Fruit fly (Drosophila melanogaster) whole organism, wandering third instar larva: ENCODE results near the gene t-cup.

Experiments used
- Abd-B ChIP-seq: fragments of >200 bp; optimal IDR thresholded peaks from 2 replicates; lab custom pipeline; 2017; ENCODE audit warnings: missing biosample characterization, missing genetic modification characterization
- CG32264 ChIP-seq: fragments of 200-800 bp; sonication (Bioruptor generic); optimal IDR thresholded peaks from 2 replicates; lab custom pipeline; 2016; ENCODE audit warnings: missing biosample characterization, missing genetic modification characterization
- CrebA ChIP-seq: fragments of 200-800 bp; sonication (Bioruptor generic); optimal IDR thresholded peaks from 2 replicates; lab custom pipeline; 2016; ENCODE audit warnings: missing biosample characterization, mild to moderate bottlenecking, missing genetic modification characterization, borderline replicate concordance
- Dfd ChIP-seq: fragments of >200 bp; optimal IDR thresholded peaks from 2 replicates; lab custom pipeline; 2017; ENCODE audit warnings: missing biosample characterization, missing genetic modification characterization
- GATAd ChIP-seq: sonication (Bioruptor generic); optimal IDR thresholded peaks from 2 replicates; lab custom pipeline; 2016; ENCODE audit warnings: missing biosample characterization, missing genetic modification characterization
- HLH106 ChIP-seq: fragments of 200-800 bp; optimal IDR thresholded peaks from 3 replicates; lab custom pipeline; 2019; ENCODE audit warnings: missing biosample characterization, mild to moderate bottlenecking, missing genetic modification characterization, moderate library complexity
- Hnf4 ChIP-seq: fragments of 200-800 bp; sonication (Bioruptor generic); optimal IDR thresholded peaks from 2 replicates; lab custom pipeline; 2016; ENCODE audit warnings: missing biosample characterization, mild to moderate bottlenecking, missing genetic modification characterization
- Hr78 ChIP-seq: fragments of >200 bp; optimal IDR thresholded peaks from 2 replicates; lab custom pipeline; 2017; ENCODE audit warnings: missing biosample characterization, missing genetic modification characterization
- Hr83 ChIP-seq: fragments of 200-300 bp; sonication (Bioruptor generic); optimal IDR thresholded peaks from 2 replicates; lab custom pipeline; 2016; ENCODE audit warnings: missing biosample characterization, mild to moderate bottlenecking, missing genetic modification characterization, moderate library complexity; ENCODE audit not compliant: poor library complexity, severe bottlenecking
- Mio ChIP-seq: sonication (Bioruptor generic); optimal IDR thresholded peaks from 2 replicates; lab custom pipeline; 2016; ENCODE audit warnings: missing biosample characterization, missing genetic modification characterization
- OdsH ChIP-seq: fragments of 200-800 bp; sonication (Bioruptor generic); optimal IDR thresholded peaks from 2 replicates; lab custom pipeline; 2016; ENCODE audit warnings: missing biosample characterization, mild to moderate bottlenecking, missing genetic modification characterization
- Rel ChIP-seq, 2 experiments: fragments of 200-800 bp; sonication (Bioruptor generic) in 1 of 2; optimal IDR thresholded peaks; 2 replicates in 1 of 2; 3 replicates in 1 of 2; lab custom pipeline; 2016 to 2019; ENCODE audit warnings: mild to moderate bottlenecking in 2 of 2, missing biosample characterization in 2 of 2, missing genetic modification characterization in 2 of 2, moderate library complexity in 1 of 2
- Sp1 ChIP-seq: fragments of 200-800 bp; sonication (Bioruptor generic); optimal IDR thresholded peaks from 3 replicates; lab custom pipeline; 2019; ENCODE audit warnings: missing biosample characterization, mild to moderate bottlenecking, missing genetic modification characterization, moderate library complexity
- br ChIP-seq: fragments of 200-800 bp; sonication (Bioruptor generic); optimal IDR thresholded peaks from 2 replicates; lab custom pipeline; 2016; ENCODE audit warnings: missing biosample characterization, missing genetic modification characterization
- brk ChIP-seq: fragments of 200-800 bp; sonication (Bioruptor generic); optimal IDR thresholded peaks from 2 replicates; lab custom pipeline; 2016; ENCODE audit warnings: missing biosample characterization, mild to moderate bottlenecking, missing genetic modification characterization
- dsf ChIP-seq: sonication (Bioruptor generic); optimal IDR thresholded peaks from 2 replicates; lab custom pipeline; 2016; ENCODE audit warnings: missing biosample characterization, missing genetic modification characterization, borderline replicate concordance
- ey ChIP-seq: fragments of 200-800 bp; sonication (Bioruptor generic); optimal IDR thresholded peaks from 2 replicates; lab custom pipeline; 2016; ENCODE audit warnings: missing biosample characterization, missing genetic modification characterization
- foxo ChIP-seq, 2 experiments: fragments of 200-800 bp; sonication (Bioruptor generic); optimal IDR thresholded peaks; 2 replicates in 1 of 2; 3 replicates in 1 of 2; lab custom pipeline; 2016 to 2017; ENCODE audit warnings: missing biosample characterization in 2 of 2, missing genetic modification characterization in 2 of 2
- fru ChIP-seq: fragments of 200-800 bp; sonication (Bioruptor generic); optimal IDR thresholded peaks from 3 replicates; lab custom pipeline; 2016; ENCODE audit warnings: missing biosample characterization, mild to moderate bottlenecking, missing genetic modification characterization
- h ChIP-seq: fragments of 200-800 bp; sonication (Bioruptor generic); optimal IDR thresholded peaks from 3 replicates; lab custom pipeline; 2016; ENCODE audit warnings: missing biosample characterization, mild to moderate bottlenecking, missing genetic modification characterization
- lola ChIP-seq: fragments of >200 bp; optimal IDR thresholded peaks from 2 replicates; lab custom pipeline; 2017; ENCODE audit warnings: missing biosample characterization, missing genetic modification characterization
- pan ChIP-seq: fragments of >200 bp; optimal IDR thresholded peaks from 2 replicates; lab custom pipeline; 2017
- psq ChIP-seq: fragments of 200-800 bp; sonication (Bioruptor generic); optimal IDR thresholded peaks from 3 replicates; lab custom pipeline; 2017; ENCODE audit warnings: missing biosample characterization, mild to moderate bottlenecking, missing genetic modification characterization, moderate library complexity
- sage ChIP-seq: fragments of 200-800 bp; sonication (Bioruptor generic); optimal IDR thresholded peaks from 2 replicates; lab custom pipeline; 2016; ENCODE audit warnings: missing biosample characterization, mild to moderate bottlenecking, missing genetic modification characterization
- usp ChIP-seq: fragments of >200 bp; optimal IDR thresholded peaks from 2 replicates; lab custom pipeline; 2017; ENCODE audit warnings: missing biosample characterization, missing genetic modification characterization

Gene t-cup

dm6 chr2L:12493771-12494317 is 3.3 kb downstream of the t-cup start (continued):
- no peak for TF ChIP-seq CG32264 (GFP tag; lab: Kevin White, UChicago)
- TF ChIP-seq, all 38 proteins: peak for 15

dm6 chr2L:12493101-12493770 is 3.9 kb downstream of the t-cup start:
- no peak for TF ChIP-seq pan (lab: Kevin White, UChicago)
- TF ChIP-seq foxo (GFP tag; optimal IDR thresholded peaks at IDR 0.05; lab: Kevin White, UChicago): peak in 1 of 2 experiments; percentile 40

dm6 chr2L:12489470-12489869 is 7.7 kb downstream of the t-cup start:
- TF ChIP-seq sage (GFP tag; lab: Kevin White, UChicago): no peak
- no peak for TF ChIP-seq ey (GFP tag; lab: Kevin White, UChicago)
- TF ChIP-seq HLH106 (tag; lab: Kevin White, UChicago): no peak
- no peak for TF ChIP-seq psq (GFP tag; lab: Kevin White, UChicago)
- TF ChIP-seq fru: no peak
- TF ChIP-seq Rel (GFP tag; optimal IDR thresholded peaks at IDR 0.05; lab: Kevin White, UChicago): no peak
- no peak for TF ChIP-seq Rel (tag; optimal IDR thresholded peaks at IDR 0.05; lab: Kevin White, UChicago)
- TF ChIP-seq lola (GFP tag; lab: Kevin White, UChicago): no peak
- no peak for TF ChIP-seq h (GFP tag; lab: Kevin White, UChicago)
- TF ChIP-seq br: no peak
- TF ChIP-seq GATAd: no peak
- TF ChIP-seq Abd-B: no peak
- TF ChIP-seq Hr83 (GFP tag; lab: Kevin White, UChicago): no peak

- no peak for TF ChIP-seq Abd-B
- TF ChIP-seq sage (GFP tag; lab: Kevin White, UChicago): no peak
- no peak for TF ChIP-seq OdsH (GFP tag; lab: Kevin White, UChicago)
- no peak for TF ChIP-seq ey (GFP tag; lab: Kevin White, UChicago)
- no peak for TF ChIP-seq dsf (GFP tag; lab: Kevin White, UChicago)
- TF ChIP-seq Dfd (GFP tag; lab: Kevin White, UChicago): no peak
- TF ChIP-seq brk (GFP tag; lab: Kevin White, UChicago): no peak
- no peak for TF ChIP-seq Hr78 (GFP tag; lab: Kevin White, UChicago)
- TF ChIP-seq Sp1: no peak
- no peak for TF ChIP-seq CrebA
- TF ChIP-seq Mio (GFP tag; lab: Kevin White, UChicago): no peak
- TF ChIP-seq br: no peak
- no peak for TF ChIP-seq Hnf4 (GFP tag; lab: Kevin White, UChicago)
- no peak for TF ChIP-seq Rel (GFP tag; optimal IDR thresholded peaks at IDR 0.05; lab: Kevin White, UChicago)
- TF ChIP-seq Rel (tag; optimal IDR thresholded peaks at IDR 0.05; lab: Kevin White, UChicago): no peak
- TF ChIP-seq usp (GFP tag; lab: Kevin White, UChicago): no peak
- TF ChIP-seq HLH106 (tag; lab: Kevin White, UChicago): no peak
- no peak for TF ChIP-seq Hr83 (GFP tag; lab: Kevin White, UChicago)
- no peak for TF ChIP-seq foxo (GFP tag; optimal IDR thresholded peaks at IDR 0.05; lab: Kevin White, UChicago)
- TF ChIP-seq, all 38 proteins: peak for 0
Observed at dm6 chr2L:12487823-12488222, 9.3 kb downstream of the t-cup start.

- TF ChIP-seq Mio (GFP tag; lab: Kevin White, UChicago): no peak
- TF ChIP-seq, all 38 proteins: peak for 0
Observed at dm6 chr2L:12487311-12487710, 9.8 kb downstream of the t-cup start.

DNA sequence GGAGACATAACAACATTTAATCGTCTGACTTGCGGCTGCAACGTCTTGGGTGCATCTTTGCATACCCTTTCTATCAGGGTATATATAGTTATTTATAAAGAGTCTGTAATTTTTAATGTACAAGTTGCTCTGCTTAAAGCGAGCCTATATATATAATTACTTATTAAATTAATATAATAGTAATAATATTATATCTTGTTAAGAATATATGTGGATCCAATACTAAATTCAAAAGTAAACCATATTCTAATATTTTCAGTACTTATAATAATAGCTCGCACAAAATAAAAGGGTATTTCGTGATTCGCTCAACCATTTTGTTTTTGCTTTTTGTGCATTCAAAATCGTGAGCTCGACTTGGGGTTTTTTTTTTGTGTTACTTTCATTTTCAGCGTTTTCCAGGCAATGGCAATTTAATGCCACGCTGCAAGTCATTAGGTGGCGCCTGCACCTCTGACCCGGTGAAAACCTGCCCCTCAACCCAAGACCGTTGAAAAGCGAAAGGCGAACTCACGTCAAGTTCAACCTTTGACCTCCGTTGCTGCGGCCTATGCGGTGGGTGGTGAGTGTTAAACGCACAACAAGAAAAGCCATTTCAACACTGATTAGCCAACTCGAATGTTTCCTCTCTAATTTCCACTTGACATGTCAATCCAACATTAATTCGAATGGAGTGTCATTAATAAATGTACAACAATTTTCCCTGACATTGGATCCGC is 11.1 kb downstream of the t-cup start:
- TF ChIP-seq HLH106 (tag; lab: Kevin White, UChicago) (peak; percentile 7), Hr78 (GFP tag; lab: Kevin White, UChicago) (no peak)
